Fruit fly (Drosophila melanogaster): Measurements from ENCODE around the gene Ugt305A1.

Gene Ugt305A1

dm6 chr3L:4044497-4044896, 15.1 kb upstream of the Ugt305A1 start:
- no peak for TF ChIP-seq CG9948 (tag; optimal IDR thresholded peaks at IDR 0.05)
- TF ChIP-seq CG8159 (tag; optimal IDR thresholded peaks at IDR 0.05): no peak
- no peak for TF ChIP-seq Pif1A (GFP tag; optimal IDR thresholded peaks at IDR 0.05)
- TF ChIP-seq Snoo (tag; optimal IDR thresholded peaks at IDR 0.05): no peak
- TF ChIP-seq Ets98B (GFP tag; IDR thresholded peaks at IDR 0.05): no peak
- TF ChIP-seq CG17806 (tag; optimal IDR thresholded peaks at IDR 0.05): no peak
- no peak for TF ChIP-seq Pif1B (GFP tag; optimal IDR thresholded peaks at IDR 0.05)
- TF ChIP-seq CG10348 (GFP tag; IDR thresholded peaks at IDR 0.05): no peak
- TF ChIP-seq D1 (tag; optimal IDR thresholded peaks at IDR 0.05): no peak
- TF ChIP-seq CG4496 (GFP tag; IDR thresholded peaks at IDR 0.05): no peak
- TF ChIP-seq CG13204 (GFP tag; optimal IDR thresholded peaks at IDR 0.05): no peak
- no peak for TF ChIP-seq rn (GFP tag; IDR thresholded peaks at IDR 0.05)
- TF ChIP-seq CG34367 (tag; optimal IDR thresholded peaks at IDR 0.05): no peak
- TF ChIP-seq fd96Ca (GFP tag; IDR thresholded peaks at IDR 0.05): no peak
- no peak for TF ChIP-seq CG12605 (GFP tag; IDR thresholded peaks at IDR 0.05)
- TF ChIP-seq EcR (GFP tag; optimal IDR thresholded peaks at IDR 0.05): no peak
- no peak for TF ChIP-seq CG15710 (tag; optimal IDR thresholded peaks at IDR 0.05)
- no peak for TF ChIP-seq CG32121 (GFP tag; IDR thresholded peaks at IDR 0.05)

dm6 chr3L:4046289-4046688, 13.3 kb upstream of the Ugt305A1 start, which contains the start of gene CG1136:
CG1136 (plus strand) TSS chr3L:4046596.
- TF ChIP-seq gl (tag; optimal IDR thresholded peaks at IDR 0.05) (no peak), CG13204 (GFP tag; optimal IDR thresholded peaks at IDR 0.05) (no peak), CG9948 (tag; optimal IDR thresholded peaks at IDR 0.05) (no peak), Ets98B (GFP tag; IDR thresholded peaks at IDR 0.05) (no peak), CG8159 (tag; optimal IDR thresholded peaks at IDR 0.05) (no peak), fd96Ca (GFP tag; IDR thresholded peaks at IDR 0.05) (no peak), CG12605 (GFP tag; IDR thresholded peaks at IDR 0.05) (no peak), CG4496 (GFP tag; IDR thresholded peaks at IDR 0.05) (no peak), CG10348 (GFP tag; IDR thresholded peaks at IDR 0.05) (no peak), EcR (GFP tag; optimal IDR thresholded peaks at IDR 0.05) (no peak), rn (GFP tag; IDR thresholded peaks at IDR 0.05) (no peak), D1 (tag; optimal IDR thresholded peaks at IDR 0.05) (no peak), CG34367 (tag; optimal IDR thresholded peaks at IDR 0.05) (no peak), CG14655 (GFP tag; optimal IDR thresholded peaks at IDR 0.05) (no peak), CG15710 (tag; optimal IDR thresholded peaks at IDR 0.05) (no peak), Snoo (tag; optimal IDR thresholded peaks at IDR 0.05) (no peak), CG32121 (GFP tag; IDR thresholded peaks at IDR 0.05) (no peak), CG17806 (tag; optimal IDR thresholded peaks at IDR 0.05) (no peak), CG8301 (tag; optimal IDR thresholded peaks at IDR 0.05) (no peak)

- no peak for TF ChIP-seq CG8159 (tag; optimal IDR thresholded peaks at IDR 0.05)
- TF ChIP-seq Snoo (tag; optimal IDR thresholded peaks at IDR 0.05): no peak
- TF ChIP-seq Pif1A (GFP tag; optimal IDR thresholded peaks at IDR 0.05): no peak
- TF ChIP-seq rn (GFP tag; IDR thresholded peaks at IDR 0.05): no peak
- no peak for TF ChIP-seq Pif1B (GFP tag; optimal IDR thresholded peaks at IDR 0.05)
- TF ChIP-seq EcR (GFP tag; optimal IDR thresholded peaks at IDR 0.05): no peak
- TF ChIP-seq CG12605 (GFP tag; IDR thresholded peaks at IDR 0.05): no peak
- no peak for TF ChIP-seq CG13204 (GFP tag; optimal IDR thresholded peaks at IDR 0.05)
- TF ChIP-seq fd96Ca (GFP tag; IDR thresholded peaks at IDR 0.05): no peak
These were observed 11.9 kb upstream of the Ugt305A1 start, which contains the start of gene Dpy-30L2 for dm6 chr3L:4047635-4048034. Dpy-30L2 (minus strand) TSS chr3L:4047735.

- no peak for TF ChIP-seq CG14655 (GFP tag; optimal IDR thresholded peaks at IDR 0.05)
- TF ChIP-seq CG9948 (tag; optimal IDR thresholded peaks at IDR 0.05): no peak
- no peak for TF ChIP-seq Snoo (tag; optimal IDR thresholded peaks at IDR 0.05)
- TF ChIP-seq CG17806 (tag; optimal IDR thresholded peaks at IDR 0.05): no peak
- TF ChIP-seq Pif1B (GFP tag; optimal IDR thresholded peaks at IDR 0.05): no peak
- TF ChIP-seq CG8301 (tag; optimal IDR thresholded peaks at IDR 0.05): no peak
- TF ChIP-seq CG8159 (tag; optimal IDR thresholded peaks at IDR 0.05): no peak
- TF ChIP-seq CG13204 (GFP tag; optimal IDR thresholded peaks at IDR 0.05): no peak
- no peak for TF ChIP-seq CG10348 (GFP tag; IDR thresholded peaks at IDR 0.05)
- no peak for TF ChIP-seq CG32121 (GFP tag; IDR thresholded peaks at IDR 0.05)
- TF ChIP-seq rn (GFP tag; IDR thresholded peaks at IDR 0.05): no peak
- TF ChIP-seq CG15710 (tag; optimal IDR thresholded peaks at IDR 0.05): no peak
- no peak for TF ChIP-seq EcR (GFP tag; optimal IDR thresholded peaks at IDR 0.05)
- no peak for TF ChIP-seq Ets98B (GFP tag; IDR thresholded peaks at IDR 0.05)
- TF ChIP-seq Pif1A (GFP tag; optimal IDR thresholded peaks at IDR 0.05): no peak
- no peak for TF ChIP-seq CG12605 (GFP tag; IDR thresholded peaks at IDR 0.05)
- TF ChIP-seq CG4496 (GFP tag; IDR thresholded peaks at IDR 0.05): no peak
- no peak for TF ChIP-seq fd96Ca (GFP tag; IDR thresholded peaks at IDR 0.05)
- no peak for TF ChIP-seq CG34367 (tag; optimal IDR thresholded peaks at IDR 0.05)
These were observed 10.5 kb upstream of the Ugt305A1 start for dm6 chr3L:4049082-4049481.

dm6 chr3L:4055438-4055962, 4.1 kb upstream of the Ugt305A1 start:
- TF ChIP-seq fd96Ca (GFP tag; IDR thresholded peaks at IDR 0.05) (0 out of 3 replicates have a peak, but pooled peaks have one; percentile 38), rn (GFP tag; IDR thresholded peaks at IDR 0.05) (no peak)

- TF ChIP-seq CG10348 (GFP tag; IDR thresholded peaks at IDR 0.05) (no peak), D1 (tag; optimal IDR thresholded peaks at IDR 0.05) (no peak), CG4496 (GFP tag; IDR thresholded peaks at IDR 0.05) (peak; percentile 24; the same call in 1 of the 3 replicates), fd96Ca (GFP tag; IDR thresholded peaks at IDR 0.05) (peak; percentile 52; the same call in 1 of the 3 replicates), CG32121 (GFP tag; IDR thresholded peaks at IDR 0.05) (no peak), CG34367 (tag; optimal IDR thresholded peaks at IDR 0.05) (no peak), CG8301 (tag; optimal IDR thresholded peaks at IDR 0.05) (no peak), rn (GFP tag; IDR thresholded peaks at IDR 0.05) (no peak), Ets98B (GFP tag; IDR thresholded peaks at IDR 0.05) (peak; percentile 35)
These were observed 2.8 kb upstream of the Ugt305A1 start for dm6 chr3L:4056812-4057211.

Data from whole organism, pupa.